Worm (Caenorhabditis elegans) whole organism, L4/young adult: ENCODE results near the gene srlf-3.

Source experiments
- W03F9.2 ChIP-seq: fragments of 150-350 bp; optimal IDR thresholded peaks from 2 replicates; lab custom pipeline; 2014; ENCODE audit warnings: missing biosample characterization, missing genetic modification characterization
- dao-5 ChIP-seq: sonication (generic microtip); optimal IDR thresholded peaks from 2 replicates; lab custom pipeline; 2016; ENCODE audit warnings: missing genotype, missing genetic modification characterization, moderate library complexity, missing compliant biosample characterization
- him-1 ChIP-seq: sonication (generic microtip); optimal IDR thresholded peaks from 2 replicates; lab custom pipeline; 2016; ENCODE audit warnings: missing genotype, missing genetic modification reagents, missing genetic modification characterization, missing compliant biosample characterization

DNA sequence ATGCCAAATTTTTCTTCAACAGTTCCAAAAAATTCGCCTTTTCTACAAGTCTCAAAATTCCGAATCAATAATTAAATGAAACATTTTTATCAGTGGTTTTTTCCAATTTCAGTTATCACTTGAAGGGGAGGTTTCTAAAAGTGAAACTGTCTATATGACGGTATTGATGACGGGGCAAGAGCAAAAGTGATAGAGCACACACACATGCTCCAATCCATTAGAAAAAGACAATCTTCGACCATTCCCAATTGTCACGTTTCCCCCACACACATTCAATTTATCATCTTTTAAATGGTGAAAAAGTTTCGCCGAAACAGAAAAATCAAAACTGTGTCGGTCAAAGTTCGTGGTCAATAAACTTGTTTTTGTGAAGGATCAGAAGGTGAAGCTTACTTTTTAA is 34.1 kb upstream of the srlf-3 start:
- TF ChIP-seq him-1 (tag; lab: Kevin White, UChicago) (no peak), dao-5 (tag; lab: Kevin White, UChicago) (no peak), W03F9.2 (no peak)
